Worm (Caenorhabditis elegans) whole organism, L3 larva: ENCODE results near the gene nlp-17.

Source experiments
- aly-2 ChIP-seq: fragments of 150-350 bp; optimal IDR thresholded peaks from 2 replicates; lab custom pipeline; 2014; ENCODE audit warnings: missing biosample characterization, missing genetic modification characterization
- ama-1 ChIP-seq: fragments of 150-350 bp; optimal IDR thresholded peaks from 2 replicates; lab custom pipeline; 2018
- ceh-28 ChIP-seq: fragments of 150-350 bp; optimal IDR thresholded peaks from 2 replicates; lab custom pipeline; 2014; ENCODE audit warnings: missing biosample characterization, missing genetic modification reagents, missing genetic modification characterization
- elt-1 ChIP-seq: fragments of 150-350 bp; optimal IDR thresholded peaks from 2 replicates; lab custom pipeline; 2014; ENCODE audit warnings: missing biosample characterization, missing genetic modification characterization
- lin-15B ChIP-seq: fragments of 150-350 bp; optimal IDR thresholded peaks from 2 replicates; lab custom pipeline; 2014; ENCODE audit warnings: missing biosample characterization, missing genetic modification characterization
- mdl-1 ChIP-seq: fragments of 150-350 bp; optimal IDR thresholded peaks from 2 replicates; lab custom pipeline; 2014; ENCODE audit warnings: missing biosample characterization, missing genetic modification characterization
- nhr-11 ChIP-seq: fragments of 150-350 bp; optimal IDR thresholded peaks from 2 replicates; lab custom pipeline; 2014; ENCODE audit warnings: missing biosample characterization, missing genetic modification characterization
- nhr-12 ChIP-seq: fragments of 150-350 bp; optimal IDR thresholded peaks from 2 replicates; lab custom pipeline; 2014; ENCODE audit warnings: missing biosample characterization, missing genetic modification characterization
- nhr-28 ChIP-seq: fragments of 150-350 bp; optimal IDR thresholded peaks from 2 replicates; lab custom pipeline; 2014; ENCODE audit warnings: missing biosample characterization, missing genetic modification characterization
- nhr-77 ChIP-seq: fragments of 150-350 bp; optimal IDR thresholded peaks from 2 replicates; lab custom pipeline; 2014; ENCODE audit warnings: missing biosample characterization, missing genetic modification characterization
- pha-4 ChIP-seq: fragments of 150-350 bp; optimal IDR thresholded peaks from 2 replicates; lab custom pipeline; 2014; ENCODE audit warnings: missing biosample characterization, missing genetic modification reagents, missing genetic modification characterization
- ztf-11 ChIP-seq: fragments of 150-350 bp; optimal IDR thresholded peaks from 2 replicates; lab custom pipeline; 2014; ENCODE audit warnings: missing biosample characterization, missing genetic modification characterization

DNA sequence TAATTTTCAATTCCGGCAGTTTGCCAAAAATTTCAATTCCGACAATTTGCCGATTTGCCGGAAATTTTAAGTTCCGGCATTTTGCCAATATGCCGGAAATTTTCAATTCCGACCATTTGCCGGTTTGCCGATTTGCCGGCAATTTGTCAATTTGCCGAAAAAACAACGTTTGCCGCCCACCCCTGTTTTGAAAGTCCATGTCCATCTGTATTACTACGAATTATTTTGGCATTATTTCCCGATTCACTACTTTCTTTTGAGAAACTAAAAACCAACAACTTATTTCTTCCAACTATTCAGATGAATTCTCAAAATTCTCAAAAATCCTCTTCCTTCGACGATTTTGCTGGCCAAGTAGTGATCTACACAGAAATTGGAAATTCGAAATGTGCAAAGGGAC, 13.3 kb downstream of the nlp-17 start, which contains the start of gene Y45F10A.7:
- no peak for TF ChIP-seq nhr-12 (tag; lab: Kevin White, UChicago)
- no peak for TF ChIP-seq aly-2 (tag; lab: Kevin White, UChicago)
- TF ChIP-seq pha-4 (tag; lab: Kevin White, UChicago), result no peak
- TF ChIP-seq mdl-1 (tag; lab: Kevin White, UChicago), result no peak
- no peak for TF ChIP-seq nhr-28
- no peak for TF ChIP-seq nhr-77
- no peak for TF ChIP-seq ztf-11
- no peak for TF ChIP-seq ceh-28 (tag; lab: Kevin White, UChicago)
- TF ChIP-seq ama-1 (lab: Kevin White, UChicago), result no peak
- no peak for TF ChIP-seq elt-1 (tag; lab: Kevin White, UChicago)
- no peak for TF ChIP-seq lin-15B (tag; lab: Kevin White, UChicago)
- no peak for TF ChIP-seq nhr-11 (tag; lab: Kevin White, UChicago)
